Worm (Caenorhabditis elegans) whole organism, late embryonic: ENCODE measurements around the gene C46F11.6.

Experiments
- C08G9.2 ChIP-seq: sonication (generic microtip); optimal IDR thresholded peaks from 2 replicates; lab custom pipeline; 2016; ENCODE audit warnings: mild to moderate bottlenecking, missing genetic modification characterization, moderate library complexity, missing compliant biosample characterization
- F13H6.1 ChIP-seq: sonication (generic microtip); optimal IDR thresholded peaks from 2 replicates; lab custom pipeline; 2016; ENCODE audit warnings: missing genetic modification characterization, missing compliant biosample characterization
- K02D7.2 ChIP-seq: sonication (generic microtip); optimal IDR thresholded peaks from 2 replicates; lab custom pipeline; 2017; ENCODE audit warnings: mild to moderate bottlenecking, missing genetic modification characterization, missing compliant biosample characterization
- K09A11.1 ChIP-seq: sonication (generic microtip); optimal IDR thresholded peaks from 2 replicates; lab custom pipeline; 2017; ENCODE audit warnings: antibody characterized with exemption, mild to moderate bottlenecking, missing genetic modification characterization, missing compliant biosample characterization; ENCODE audit not compliant: insufficient read depth
- ceh-14 ChIP-seq: sonication (generic microtip); optimal IDR thresholded peaks from 2 replicates; lab custom pipeline; 2016; ENCODE audit warnings: missing genotype, missing genetic modification characterization, missing compliant biosample characterization
- ceh-18 ChIP-seq: sonication (generic microtip); optimal IDR thresholded peaks from 2 replicates; lab custom pipeline; 2016; ENCODE audit warnings: missing genetic modification characterization, missing compliant biosample characterization
- ceh-2 ChIP-seq: sonication (generic microtip); optimal IDR thresholded peaks from 2 replicates; lab custom pipeline; 2016; ENCODE audit warnings: missing genotype, missing genetic modification characterization, missing compliant biosample characterization
- ceh-31 ChIP-seq: sonication (generic microtip); optimal IDR thresholded peaks from 2 replicates; lab custom pipeline; 2016; ENCODE audit warnings: missing genetic modification characterization, missing compliant biosample characterization
- ceh-34 ChIP-seq: sonication (generic microtip); optimal IDR thresholded peaks from 2 replicates; lab custom pipeline; 2016; ENCODE audit warnings: mild to moderate bottlenecking, missing genetic modification characterization, missing compliant biosample characterization
- ceh-45 ChIP-seq: fragments of 200-800 bp; sonication (Bioruptor generic); IDR thresholded peaks from 2 replicates; pipeline ENCODE4 v1.3.6; 2022; ENCODE audit warnings: missing genetic modification reagents, missing genetic modification characterization, missing compliant biosample characterization
- dmd-4 ChIP-seq: sonication (generic microtip); optimal IDR thresholded peaks from 2 replicates; lab custom pipeline; 2016; ENCODE audit warnings: borderline replicate concordance, missing genetic modification characterization, missing compliant biosample characterization
- dve-1 ChIP-seq: sonication (generic microtip); optimal IDR thresholded peaks from 2 replicates; lab custom pipeline; 2017; ENCODE audit warnings: antibody characterized with exemption, mild to moderate bottlenecking, missing genetic modification characterization, missing compliant biosample characterization
- elt-2 ChIP-seq: sonication (generic microtip); optimal IDR thresholded peaks from 2 replicates; lab custom pipeline; 2016; ENCODE audit warnings: missing genetic modification reagents, missing genetic modification characterization, missing compliant biosample characterization
- elt-4 ChIP-seq: sonication (generic microtip); optimal IDR thresholded peaks from 2 replicates; lab custom pipeline; 2016; ENCODE audit warnings: missing genetic modification characterization, missing compliant biosample characterization
- ets-4 ChIP-seq: sonication (generic microtip); optimal IDR thresholded peaks from 2 replicates; lab custom pipeline; 2016; ENCODE audit warnings: missing genetic modification characterization, missing compliant biosample characterization
- fkh-10 ChIP-seq: fragments of 150-350 bp; optimal IDR thresholded peaks from 2 replicates; lab custom pipeline; 2014; ENCODE audit warnings: missing biosample characterization, missing genetic modification reagents, missing genetic modification characterization
- fkh-6 ChIP-seq: sonication (generic microtip); optimal IDR thresholded peaks from 2 replicates; lab custom pipeline; 2016; ENCODE audit warnings: missing genetic modification characterization, missing compliant biosample characterization
- gmeb-2 ChIP-seq: sonication (generic microtip); optimal IDR thresholded peaks from 2 replicates; lab custom pipeline; 2016; ENCODE audit warnings: missing genetic modification characterization, inconsistent platforms, missing compliant biosample characterization
- hlh-13 ChIP-seq: fragments of 200-800 bp; sonication (Bioruptor generic); optimal IDR thresholded peaks from 2 replicates; lab custom pipeline; 2018; ENCODE audit warnings: mild to moderate bottlenecking, missing genetic modification characterization, missing compliant biosample characterization
- hlh-15 ChIP-seq: sonication (generic microtip); optimal IDR thresholded peaks from 2 replicates; lab custom pipeline; 2016; ENCODE audit warnings: missing genetic modification characterization, missing compliant biosample characterization
- hlh-30 ChIP-seq: sonication (generic microtip); optimal IDR thresholded peaks from 2 replicates; lab custom pipeline; 2017; ENCODE audit warnings: antibody characterized with exemption, missing genetic modification characterization, missing compliant biosample characterization; ENCODE audit not compliant: insufficient read depth
- hlh-6 ChIP-seq: sonication (generic microtip); optimal IDR thresholded peaks from 2 replicates; lab custom pipeline; 2016; ENCODE audit warnings: missing genotype, missing genetic modification characterization, missing compliant biosample characterization
- hlh-8 ChIP-seq: sonication (generic microtip); optimal IDR thresholded peaks from 2 replicates; lab custom pipeline; 2016; ENCODE audit warnings: missing genotype, missing genetic modification characterization, missing compliant biosample characterization
- madf-2 ChIP-seq: sonication (generic microtip); optimal IDR thresholded peaks from 2 replicates; lab custom pipeline; 2017; ENCODE audit warnings: missing genetic modification characterization, missing compliant biosample characterization
- mec-3 ChIP-seq: sonication (generic microtip); optimal IDR thresholded peaks from 2 replicates; lab custom pipeline; 2016; ENCODE audit warnings: borderline replicate concordance, missing genetic modification characterization, missing compliant biosample characterization
- nfya-1 ChIP-seq: sonication (generic microtip); optimal IDR thresholded peaks from 2 replicates; lab custom pipeline; 2017; ENCODE audit warnings: missing genetic modification characterization, mild to moderate bottlenecking, missing compliant biosample characterization, antibody characterized with exemption, moderate library complexity
- nhr-232 ChIP-seq: sonication (generic microtip); optimal IDR thresholded peaks from 2 replicates; lab custom pipeline; 2016; ENCODE audit warnings: missing genetic modification characterization, missing compliant biosample characterization
- odd-2 ChIP-seq: sonication (generic microtip); optimal IDR thresholded peaks from 2 replicates; lab custom pipeline; 2017; ENCODE audit warnings: antibody characterized with exemption, mild to moderate bottlenecking, missing genetic modification characterization, missing compliant biosample characterization
- pag-3 ChIP-seq: sonication (generic microtip); optimal IDR thresholded peaks from 2 replicates; lab custom pipeline; 2016; ENCODE audit warnings: missing compliant biosample characterization, missing genetic modification characterization, borderline replicate concordance
- pax-1 ChIP-seq: fragments of 150-350 bp; optimal IDR thresholded peaks from 2 replicates; lab custom pipeline; 2014; ENCODE audit warnings: missing biosample characterization, missing genetic modification characterization
- pha-4 ChIP-seq: fragments of 150-350 bp; optimal IDR thresholded peaks from 2 replicates; lab custom pipeline; 2018; ENCODE audit warnings: missing biosample characterization, missing genetic modification reagents, missing genetic modification characterization
- pqm-1 ChIP-seq: sonication (generic microtip); optimal IDR thresholded peaks from 2 replicates; lab custom pipeline; 2016; ENCODE audit warnings: missing genetic modification characterization, missing compliant biosample characterization
- pros-1 ChIP-seq: fragments of 150-350 bp; optimal IDR thresholded peaks from 2 replicates; lab custom pipeline; 2014; ENCODE audit warnings: missing biosample characterization, missing genetic modification reagents, missing genetic modification characterization
- ref-2 ChIP-seq: sonication (generic microtip); optimal IDR thresholded peaks from 2 replicates; lab custom pipeline; 2016; ENCODE audit warnings: missing genetic modification characterization, missing compliant biosample characterization
- rnt-1 ChIP-seq: sonication (generic microtip); optimal IDR thresholded peaks from 2 replicates; lab custom pipeline; 2016; ENCODE audit warnings: missing genetic modification characterization, missing compliant biosample characterization
- sdc-2 ChIP-seq: sonication (generic microtip); optimal IDR thresholded peaks from 2 replicates; lab custom pipeline; 2016; ENCODE audit warnings: missing genotype, missing genetic modification characterization, missing compliant biosample characterization
- tbx-2 ChIP-seq: sonication (generic microtip); optimal IDR thresholded peaks from 2 replicates; lab custom pipeline; 2016; ENCODE audit warnings: missing genetic modification characterization, missing compliant biosample characterization
- tbx-7 ChIP-seq: sonication (generic microtip); optimal IDR thresholded peaks from 2 replicates; lab custom pipeline; 2016; ENCODE audit warnings: missing genotype, missing genetic modification characterization, missing compliant biosample characterization
- ttx-3 ChIP-seq: sonication (generic microtip); optimal IDR thresholded peaks from 2 replicates; lab custom pipeline; 2016; ENCODE audit warnings: missing genetic modification reagents, missing genetic modification characterization, missing compliant biosample characterization
- unc-86 ChIP-seq: sonication (generic microtip); optimal IDR thresholded peaks from 2 replicates; lab custom pipeline; 2016; ENCODE audit warnings: missing genetic modification characterization, missing compliant biosample characterization
- ztf-16 ChIP-seq: sonication (generic microtip); optimal IDR thresholded peaks from 2 replicates; lab custom pipeline; 2017; ENCODE audit warnings: missing genetic modification characterization, missing compliant biosample characterization

C46F11.6 gene

DNA sequence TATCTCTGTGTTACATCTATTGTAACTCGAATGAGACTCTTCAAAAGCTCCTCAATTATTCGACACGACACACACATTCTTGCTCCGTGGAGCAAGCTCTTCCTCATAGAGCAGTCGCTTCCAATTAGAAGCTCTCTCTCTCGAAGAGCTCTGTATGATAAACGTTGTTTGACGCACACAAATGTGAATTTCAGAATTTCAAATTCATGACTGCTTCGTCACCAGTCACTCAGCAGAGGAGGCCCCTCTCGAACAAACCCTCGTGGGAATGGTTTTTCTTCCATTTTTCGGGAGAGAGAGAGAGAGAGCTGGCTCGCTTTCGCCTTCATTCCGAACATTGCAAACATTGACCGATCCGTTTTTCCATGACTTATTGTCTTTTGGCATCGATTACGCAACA lies 37.9 kb downstream of the C46F11.6 start:
- TF ChIP-seq pax-1 (tag; lab: Kevin White, UChicago) (no peak), K02D7.2 (tag; lab: Kevin White, UChicago) (no peak), odd-2 (no peak), hlh-6 (no peak)

DNA sequence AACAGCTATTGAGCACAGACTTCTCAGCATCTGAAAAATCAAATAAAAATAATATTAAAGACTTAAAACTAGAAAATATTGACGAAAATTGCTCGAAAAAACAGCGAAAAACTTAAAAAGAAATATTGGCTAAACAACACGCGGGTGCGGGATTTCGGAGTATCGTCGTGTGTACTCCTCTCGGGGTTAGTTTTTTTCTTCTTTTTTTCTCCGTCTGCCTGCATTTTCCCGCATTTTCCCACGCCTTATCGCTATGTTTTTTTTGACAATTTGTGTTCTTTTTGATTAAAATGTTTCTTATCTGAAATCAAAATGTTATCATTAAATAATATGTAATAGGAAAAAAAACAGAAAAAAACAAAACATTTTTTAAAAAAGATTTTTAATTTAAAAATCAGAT lies 39.9 kb downstream of the C46F11.6 start, which contains the start of gene mrps-31:
Gene mrps-31 (minus strand): TSS at position 36 of the 400 bp plus-strand sequence.
- TF ChIP-seq elt-4 (tag; lab: Kevin White, UChicago) (no peak), elt-2 (peak; percentile 81)

DNA sequence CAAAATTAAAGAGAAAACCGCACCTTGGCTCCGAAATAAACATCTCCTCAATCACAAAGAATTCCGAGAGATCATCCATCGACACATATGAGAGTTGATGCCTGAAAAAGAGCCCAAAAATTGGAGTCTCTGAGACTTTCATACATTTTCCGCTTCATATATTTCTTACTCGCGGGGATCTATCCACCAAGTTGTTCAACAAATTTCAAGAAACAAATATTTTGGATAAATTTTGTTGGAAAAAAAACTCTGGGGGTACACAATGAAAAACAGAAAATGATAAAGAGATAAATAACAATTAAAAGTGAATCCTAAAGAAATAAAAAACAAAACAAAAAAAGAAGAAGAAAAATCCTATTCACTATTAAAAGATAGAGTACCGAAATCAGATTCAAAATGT lies 43.2 kb downstream of the C46F11.6 start, which contains the start of gene sel-8:
Gene sel-8 (minus strand): TSS at position 101 of the 400 bp plus-strand sequence.
- TF ChIP-seq madf-2 (tag; lab: Kevin White, UChicago) (no peak), nfya-1 (no peak), ets-4 (no peak), ceh-45 (no peak), hlh-6 (no peak), pax-1 (tag; lab: Kevin White, UChicago) (no peak), pros-1 (tag; lab: Kevin White, UChicago) (no peak), C08G9.2 (tag; lab: Kevin White, UChicago) (no peak), hlh-15 (tag; lab: Kevin White, UChicago) (no peak), ttx-3 (no peak), ceh-14 (tag; lab: Kevin White, UChicago) (no peak), ceh-18 (tag; lab: Kevin White, UChicago) (no peak), F13H6.1 (no peak), hlh-13 (no peak), dmd-4 (no peak), mec-3 (tag; lab: Kevin White, UChicago) (no peak), gmeb-2 (tag; lab: Kevin White, UChicago) (no peak), dve-1 (tag; lab: Kevin White, UChicago) (no peak)

DNA sequence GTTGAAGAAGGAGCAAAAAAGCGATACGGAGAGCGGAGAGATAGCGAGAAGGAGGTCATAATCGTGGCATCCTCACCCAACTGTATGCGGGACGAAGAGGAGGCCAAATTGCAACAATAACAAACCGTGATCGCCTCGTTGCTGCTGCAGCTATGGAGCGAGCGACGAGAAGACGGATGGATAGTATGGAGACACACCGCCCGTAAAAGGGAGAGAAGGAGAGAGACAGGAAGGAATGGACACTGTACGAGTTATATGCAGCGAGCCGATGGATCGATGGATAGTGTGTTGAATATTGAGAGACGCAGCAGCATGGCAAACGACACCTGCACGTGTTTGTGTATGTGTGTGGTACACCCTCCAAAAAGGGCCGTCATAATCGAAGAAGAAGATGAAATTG lies 46.5 kb downstream of the C46F11.6 start:
- no peak for TF ChIP-seq K02D7.2 (tag; lab: Kevin White, UChicago)
- TF ChIP-seq K09A11.1 (tag; lab: Kevin White, UChicago), result no peak
- TF ChIP-seq hlh-15 (tag; lab: Kevin White, UChicago), result no peak
- peak; percentile 45 for TF ChIP-seq C08G9.2 (tag; lab: Kevin White, UChicago)
- no peak for TF ChIP-seq ztf-16 (tag; lab: Kevin White, UChicago)
- TF ChIP-seq pha-4 (tag; lab: Kevin White, UChicago), result no peak
- no peak for TF ChIP-seq ceh-18 (tag; lab: Kevin White, UChicago)
- TF ChIP-seq pros-1 (tag; lab: Kevin White, UChicago), result no peak
- TF ChIP-seq hlh-8 (tag; lab: Kevin White, UChicago), result no peak
- TF ChIP-seq tbx-2, result peak; percentile 45
- TF ChIP-seq unc-86, result no peak
- peak; percentile 25 for TF ChIP-seq ceh-2
- no peak for TF ChIP-seq pax-1 (tag; lab: Kevin White, UChicago)
- TF ChIP-seq fkh-6 (tag; lab: Kevin White, UChicago), result no peak
- no peak for TF ChIP-seq tbx-7 (tag; lab: Kevin White, UChicago)
- no peak for TF ChIP-seq rnt-1 (tag; lab: Kevin White, UChicago)
- TF ChIP-seq elt-2, result peak; percentile 61
- TF ChIP-seq ceh-31 (tag; lab: Kevin White, UChicago), result peak; percentile 61
- TF ChIP-seq madf-2 (tag; lab: Kevin White, UChicago), result no peak
- peak; percentile 34 for TF ChIP-seq ref-2 (tag; lab: Kevin White, UChicago)
- no peak for TF ChIP-seq pqm-1 (tag; lab: Kevin White, UChicago)
- peak; percentile 35 for TF ChIP-seq nfya-1
- peak; percentile 39 for TF ChIP-seq ceh-34 (tag; lab: Kevin White, UChicago)
- peak; percentile 31 for TF ChIP-seq nhr-232
- TF ChIP-seq ceh-45, result no peak
- TF ChIP-seq odd-2, result no peak
- TF ChIP-seq pag-3, result no peak
- TF ChIP-seq sdc-2 (tag; lab: Kevin White, UChicago), result peak; percentile 68
- no peak for TF ChIP-seq hlh-6
- TF ChIP-seq fkh-10, result no peak
- TF ChIP-seq hlh-30, result peak; percentile 80
